Worm (Caenorhabditis elegans): Measurements from ENCODE around the gene hlh-6.

Gene hlh-6

DNA sequence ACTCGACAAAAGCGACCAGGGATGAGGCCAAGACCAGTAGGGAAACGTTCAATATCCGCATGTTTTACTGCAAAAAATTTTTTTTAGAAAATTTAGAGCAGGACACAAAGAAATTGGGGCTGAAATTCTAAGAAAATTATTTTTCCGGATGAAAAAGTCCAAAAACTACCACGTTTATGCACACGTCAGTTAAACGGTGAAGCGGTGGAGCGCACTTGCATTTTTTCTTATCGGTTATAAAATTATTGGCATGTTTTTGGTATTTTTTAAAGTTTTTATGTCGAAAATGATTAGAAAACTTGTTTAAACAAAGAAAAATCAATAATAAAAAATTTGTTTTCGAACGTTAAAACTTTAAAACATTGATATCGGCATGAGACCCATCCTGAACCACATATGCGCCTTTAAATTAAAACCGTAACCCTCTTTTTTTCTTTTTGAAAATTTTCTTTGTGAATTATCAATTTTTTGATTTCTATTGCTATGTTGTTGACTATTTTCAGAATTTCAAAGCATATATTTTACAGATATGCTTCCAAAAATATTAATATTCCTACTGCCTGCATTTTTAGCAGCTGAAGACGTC, 9.6 kb upstream of the hlh-6 start, which contains the start of the genes dnj-20 and ZK1307.8 (continued):
- TF ChIP-seq pag-3 (tag; optimal IDR thresholded peaks at IDR 0.05; ENCODE audit: borderline replicate concordance, insufficient read depth) (no peak), dsc-1 (tag; optimal IDR thresholded peaks at IDR 0.05) (no peak), efl-1 (optimal IDR thresholded peaks at IDR 0.05) (peak in 1 of 2 experiments; percentile 26), efl-1 (GFP tag; optimal IDR thresholded peaks at IDR 0.05 in 1 of 2) (peak; percentile 9 to 12), fkh-4 (tag; optimal IDR thresholded peaks at IDR 0.05; ENCODE audit: borderline replicate concordance) (no peak), Y116A8C.19 (tag; optimal IDR thresholded peaks at IDR 0.05; ENCODE audit: borderline replicate concordance) (no peak), mdl-1 (tag; optimal IDR thresholded peaks at IDR 0.05) (no peak), nhr-76 (tag; optimal IDR thresholded peaks at IDR 0.05) (no peak), nhr-11 (tag; optimal IDR thresholded peaks at IDR 0.05) (no peak), vab-15 (tag; optimal IDR thresholded peaks at IDR 0.05) (no peak), unc-98 (GFP tag; IDR thresholded peaks at IDR 0.05) (no peak), alr-1 (tag; optimal IDR thresholded peaks at IDR 0.05; ENCODE audit: borderline replicate concordance) (no peak), lir-3 (tag; optimal IDR thresholded peaks at IDR 0.05; ENCODE audit: poor library complexity) (no peak), grh-1 (GFP tag; IDR thresholded peaks at IDR 0.05) (no peak), ces-1 (GFP tag; optimal IDR thresholded peaks at IDR 0.05) (no peak), mep-1 (tag; optimal IDR thresholded peaks at IDR 0.05) (peak; percentile 22), zip-4 (GFP tag; optimal IDR thresholded peaks at IDR 0.05) (no peak), unc-130 (tag; optimal IDR thresholded peaks at IDR 0.05) (no peak), nhr-20 (tag; optimal IDR thresholded peaks at IDR 0.05) (peak; percentile 3), nhr-12 (tag; optimal IDR thresholded peaks at IDR 0.05) (no peak), nhr-90 (tag; optimal IDR thresholded peaks at IDR 0.05; ENCODE audit: poor library complexity) (no peak), tlp-1 (tag; optimal IDR thresholded peaks at IDR 0.05) (no peak), lin-15B (tag; optimal IDR thresholded peaks at IDR 0.05) (no peak), ceh-82 (tag; optimal IDR thresholded peaks at IDR 0.05) (no peak), nhr-84 (tag; optimal IDR thresholded peaks at IDR 0.05) (no peak), unc-30 (tag; optimal IDR thresholded peaks at IDR 0.05) (no peak), sup-37 (GFP tag; optimal IDR thresholded peaks at IDR 0.05) (no peak), irx-1 (tag; optimal IDR thresholded peaks at IDR 0.05) (no peak), C34B4.2 (tag; optimal IDR thresholded peaks at IDR 0.05) (no peak), lin-13 (GFP tag; optimal IDR thresholded peaks at IDR 0.05) (no peak), unc-86 (tag; optimal IDR thresholded peaks at IDR 0.05) (no peak)

DNA sequence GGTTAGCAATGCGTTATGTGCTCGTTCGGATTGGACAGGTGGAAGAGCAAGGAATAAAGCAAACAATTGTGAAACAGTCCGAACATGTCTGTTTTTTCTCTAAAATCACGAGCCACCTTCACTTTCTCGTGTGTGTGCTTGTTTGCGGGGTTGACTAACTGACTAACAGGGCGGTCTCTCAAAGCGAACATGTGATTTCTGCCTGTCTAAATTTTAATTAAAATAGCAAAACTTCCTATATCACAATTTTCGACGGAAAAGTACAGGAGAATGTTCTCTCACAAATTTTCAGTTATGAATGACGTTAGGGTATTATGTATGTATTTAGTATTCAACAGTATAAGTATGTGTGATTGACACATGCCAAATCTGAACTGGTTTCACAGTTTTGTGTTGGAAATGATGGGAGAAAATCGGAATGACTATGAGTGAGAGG, 7.3 kb upstream of the hlh-6 start:
- TF ChIP-seq mdl-1 (tag; optimal IDR thresholded peaks at IDR 0.05): peak in 1 of 2 experiments; percentile 74
- no peak for TF ChIP-seq F16B12.6 (tag; optimal IDR thresholded peaks at IDR 0.05)
- TF ChIP-seq efl-1 (optimal IDR thresholded peaks at IDR 0.05): no peak
- peak in 1 of 2 experiments; percentile 94 for TF ChIP-seq efl-1 (GFP tag; optimal IDR thresholded peaks at IDR 0.05 in 1 of 2)
- peak; percentile 23 for TF ChIP-seq blmp-1 (tag; optimal IDR thresholded peaks at IDR 0.05)
- no peak for TF ChIP-seq swsn-7 (tag; optimal IDR thresholded peaks at IDR 0.05)
- TF ChIP-seq hlh-4 (tag; optimal IDR thresholded peaks at IDR 0.05): no peak
- TF ChIP-seq lin-14 (GFP tag; optimal IDR thresholded peaks at IDR 0.05): peak; percentile 39
- TF ChIP-seq ceh-82 (tag; optimal IDR thresholded peaks at IDR 0.05): no peak
- TF ChIP-seq xbp-1 (tag; optimal IDR thresholded peaks at IDR 0.05): no peak
- peak in 1 of 2 experiments; percentile 40 for TF ChIP-seq lin-35 (GFP tag; optimal IDR thresholded peaks at IDR 0.05)
- TF ChIP-seq nhr-20 (tag; optimal IDR thresholded peaks at IDR 0.05): peak; percentile 9
- TF ChIP-seq isw-1 (GFP tag; IDR thresholded peaks at IDR 0.05): no peak
- no peak for TF ChIP-seq sox-4 (tag; optimal IDR thresholded peaks at IDR 0.05)
- TF ChIP-seq skn-1 (tag; optimal IDR thresholded peaks at IDR 0.05): no peak
- no peak for TF ChIP-seq hlh-17 (GFP tag; optimal IDR thresholded peaks at IDR 0.05; ENCODE audit: borderline replicate concordance)
- no peak for TF ChIP-seq fos-1 (tag; optimal IDR thresholded peaks at IDR 0.05)
- no peak for TF ChIP-seq lin-39 (tag; optimal IDR thresholded peaks at IDR 0.05)
- peak; percentile 44 for TF ChIP-seq nhr-71 (tag; optimal IDR thresholded peaks at IDR 0.05)
- no peak for TF ChIP-seq egl-13 (tag; optimal IDR thresholded peaks at IDR 0.05)

Measured in whole organism, L1 larva.